Fruit fly (Drosophila melanogaster) whole organism, adult: Measurements from ENCODE around the gene CG44037.

Experiments used
- CG11617 ChIP-seq: fragments of 200-800 bp; sonication (Bioruptor generic); optimal IDR thresholded peaks from 2 replicates; lab custom pipeline; 2017; ENCODE audit warnings: mild to moderate bottlenecking, missing biosample characterization, missing genetic modification reagents, missing genetic modification characterization
- CG12768 ChIP-seq: fragments of 200-800 bp; sonication (Bioruptor generic); optimal IDR thresholded peaks from 2 replicates; lab custom pipeline; 2017; ENCODE audit warnings: missing biosample characterization, missing genetic modification characterization, mild to moderate bottlenecking, moderate library complexity, missing genetic modification reagents
- CG14711 ChIP-seq: fragments of 200-800 bp; sonication (Bioruptor generic); optimal IDR thresholded peaks from 2 replicates; lab custom pipeline; 2018; ENCODE audit warnings: missing biosample characterization, mild to moderate bottlenecking, missing genetic modification characterization, moderate library complexity
- CG1620 ChIP-seq: fragments of 200-800 bp; sonication (Bioruptor generic); optimal IDR thresholded peaks from 2 replicates; lab custom pipeline; 2016; ENCODE audit warnings: missing biosample characterization, missing genetic modification characterization
- CG33017 ChIP-seq: fragments of 200-800 bp; sonication (Bioruptor generic); optimal IDR thresholded peaks from 2 replicates; lab custom pipeline; 2018; ENCODE audit warnings: missing biosample characterization, mild to moderate bottlenecking, missing genetic modification characterization, moderate library complexity
- CG5204 ChIP-seq: fragments of 200-800 bp; sonication (Bioruptor generic); optimal IDR thresholded peaks from 2 replicates; lab custom pipeline; 2016; ENCODE audit warnings: missing biosample characterization, missing genetic modification characterization
- CG7045 ChIP-seq: fragments of 200-800 bp; sonication (Bioruptor generic); optimal IDR thresholded peaks from 2 replicates; lab custom pipeline; 2017; ENCODE audit warnings: missing biosample characterization, mild to moderate bottlenecking, missing genetic modification characterization
- CG7101 ChIP-seq: fragments of 200-800 bp; sonication (Bioruptor generic); optimal IDR thresholded peaks from 2 replicates; lab custom pipeline; 2018; ENCODE audit warnings: missing biosample characterization, mild to moderate bottlenecking, missing genetic modification characterization, moderate library complexity
- Clk ChIP-seq: fragments of 200-800 bp; sonication (Bioruptor generic); optimal IDR thresholded peaks from 2 replicates; lab custom pipeline; 2017; ENCODE audit warnings: missing biosample characterization, missing genetic modification characterization
- Crg-1 ChIP-seq: fragments of 200-800 bp; sonication (Bioruptor generic); optimal IDR thresholded peaks from 2 replicates; lab custom pipeline; 2016; ENCODE audit warnings: missing biosample characterization, missing genetic modification characterization
- Hr96 ChIP-seq: fragments of 200-800 bp; sonication (Bioruptor generic); optimal IDR thresholded peaks from 2 replicates; lab custom pipeline; 2016; ENCODE audit warnings: missing biosample characterization, missing genetic modification characterization
- Mnt ChIP-seq: fragments of 200-800 bp; sonication (Bioruptor generic); optimal IDR thresholded peaks from 2 replicates; lab custom pipeline; 2016; ENCODE audit warnings: missing biosample characterization, mild to moderate bottlenecking, missing genetic modification characterization
- bab1 ChIP-seq: fragments of 200-800 bp; sonication (Bioruptor generic); optimal IDR thresholded peaks from 3 replicates; lab custom pipeline; 2019; ENCODE audit warnings: missing biosample characterization, mild to moderate bottlenecking, missing genetic modification characterization, moderate library complexity
- cic ChIP-seq: fragments of 200-800 bp; sonication (Bioruptor generic); optimal IDR thresholded peaks from 2 replicates; lab custom pipeline; 2017; ENCODE audit warnings: missing biosample characterization, mild to moderate bottlenecking, missing genetic modification characterization, moderate library complexity
- cnc ChIP-seq, 2 experiments: fragments of >200 bp; optimal IDR thresholded peaks; 2 replicates each; lab custom pipeline; 2017
- kay ChIP-seq: fragments of 200-800 bp; sonication (Bioruptor generic); peaks from one replicate; lab custom pipeline; 2016; ENCODE audit warnings: missing biosample characterization, missing genetic modification characterization, borderline replicate concordance
- ovo ChIP-seq: fragments of 200-800 bp; sonication (Bioruptor generic); optimal IDR thresholded peaks from 2 replicates; lab custom pipeline; 2016; ENCODE audit warnings: missing biosample characterization, missing genetic modification characterization
- pad ChIP-seq: fragments of 200-800 bp; sonication (Bioruptor generic); optimal IDR thresholded peaks from 3 replicates; lab custom pipeline; 2017; ENCODE audit warnings: missing biosample characterization, missing genetic modification characterization, mild to moderate bottlenecking, moderate library complexity, missing genetic modification reagents
- tj ChIP-seq: fragments of 200-800 bp; sonication (Bioruptor generic); optimal IDR thresholded peaks from 3 replicates; lab custom pipeline; 2017; ENCODE audit warnings: missing biosample characterization, mild to moderate bottlenecking, missing genetic modification characterization, moderate library complexity
- toe ChIP-seq: fragments of 200-800 bp; sonication (Bioruptor generic); optimal IDR thresholded peaks from 2 replicates; lab custom pipeline; 2016; ENCODE audit warnings: missing biosample characterization, missing genetic modification characterization

The CG44037 gene

DNA sequence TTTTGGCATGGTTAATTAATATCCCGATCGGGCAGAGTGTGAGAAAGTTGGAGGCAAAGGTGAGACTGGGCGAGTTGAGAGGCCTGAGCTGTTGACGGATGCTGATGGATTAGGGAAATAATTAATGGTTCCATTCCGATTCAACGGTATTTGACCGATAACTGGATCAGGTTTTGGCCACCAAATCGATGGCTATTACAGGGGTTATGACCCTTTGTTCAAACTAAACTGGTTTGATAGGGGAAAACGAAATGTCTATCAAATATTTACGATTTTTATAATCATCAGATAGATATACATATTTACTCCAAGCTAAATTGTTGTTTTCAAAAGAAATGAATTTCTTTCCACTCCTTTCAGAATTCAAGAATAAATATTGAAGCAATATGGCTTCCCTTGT is at the start of gene CG44037, which contains the start of gene svp:
TSS of gene CG44037 (plus strand) at position 301 of the 400 bp plus-strand sequence.
TSS of gene svp (plus strand) at position 301 of the 400 bp plus-strand sequence.
- TF ChIP-seq Hr96 (GFP tag; lab: Kevin White, UChicago) (no peak), CG33017 (no peak), CG7045 (no peak), Crg-1 (no peak), CG7101 (no peak), Mnt (no peak), CG12768 (GFP tag; lab: Kevin White, UChicago) (no peak), kay (GFP tag; lab: Kevin White, UChicago) (no peak), cic (GFP tag; lab: Kevin White, UChicago) (no peak), bab1 (GFP tag; lab: Kevin White, UChicago) (no peak), Clk (no peak), toe (GFP tag; lab: Kevin White, UChicago) (no peak), pad (GFP tag; lab: Kevin White, UChicago) (no peak)

DNA sequence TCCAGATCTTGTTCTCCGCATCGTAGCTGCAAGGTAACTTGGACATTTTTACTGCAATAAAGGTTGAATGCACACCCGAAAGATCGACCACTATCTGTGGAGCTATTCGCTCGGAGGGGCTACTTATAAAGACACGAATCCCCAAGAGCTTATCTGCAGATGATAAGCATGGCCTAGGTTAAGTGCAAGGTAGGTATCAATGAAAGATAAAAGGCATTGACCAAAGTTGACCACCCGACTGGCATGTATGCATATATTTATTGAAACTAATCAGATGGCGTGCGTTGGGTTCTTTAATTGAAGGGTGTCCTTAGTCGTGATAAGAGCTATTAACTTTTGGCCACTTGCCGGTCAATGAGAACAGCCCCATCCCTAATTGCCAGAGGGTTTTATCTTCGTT is 48.3 kb upstream of the CG44037 start, which contains the start of gene CG4830:
TSS of gene CG4830 (minus strand) at position 101 of the 400 bp plus-strand sequence.
- TF ChIP-seq CG5204 (GFP tag; lab: Kevin White, UChicago), result no peak
- TF ChIP-seq CG7101, result no peak
- no peak for TF ChIP-seq CG33017
- TF ChIP-seq ovo (GFP tag; lab: Kevin White, UChicago), result no peak
- no peak for TF ChIP-seq cic (GFP tag; lab: Kevin White, UChicago)
- no peak for TF ChIP-seq CG14711
- no peak for TF ChIP-seq pad (GFP tag; lab: Kevin White, UChicago)
- no peak for TF ChIP-seq CG11617 (GFP tag; lab: Kevin White, UChicago)
- TF ChIP-seq bab1 (GFP tag; lab: Kevin White, UChicago), result no peak
- no peak for TF ChIP-seq Crg-1
- no peak for TF ChIP-seq CG12768 (GFP tag; lab: Kevin White, UChicago)
- TF ChIP-seq Mnt, result no peak
- no peak for TF ChIP-seq Clk
- TF ChIP-seq CG7045, result no peak
- TF ChIP-seq kay (GFP tag; lab: Kevin White, UChicago), result no peak
- no peak for TF ChIP-seq cnc (optimal IDR thresholded peaks at IDR 0.05; lab: Kevin White, UChicago)
- TF ChIP-seq tj (GFP tag; lab: Kevin White, UChicago), result no peak
- TF ChIP-seq toe (GFP tag; lab: Kevin White, UChicago), result no peak
- TF ChIP-seq CG1620, result no peak
- no peak for TF ChIP-seq Hr96 (GFP tag; lab: Kevin White, UChicago)

DNA sequence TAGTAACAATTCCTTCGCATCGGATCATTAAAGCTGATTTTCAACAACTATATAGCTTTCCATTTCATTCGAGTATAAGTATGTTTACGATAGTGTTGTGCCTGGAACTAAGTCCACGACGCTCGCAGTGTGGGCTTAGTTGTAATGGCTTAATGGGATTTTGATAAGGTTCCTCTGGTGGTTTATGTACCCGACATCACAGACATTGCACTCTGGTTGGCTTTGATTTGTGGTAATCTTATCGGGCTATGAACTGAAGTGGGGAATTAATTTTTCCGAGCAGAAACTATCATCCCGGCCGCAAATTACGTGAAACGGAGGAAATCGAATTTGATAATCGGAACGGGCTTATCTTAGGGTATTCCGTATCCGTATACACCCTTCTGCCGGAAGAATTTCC is 47.0 kb upstream of the CG44037 start:
- no peak for TF ChIP-seq bab1 (GFP tag; lab: Kevin White, UChicago)
- no peak for TF ChIP-seq CG7045
- TF ChIP-seq cic (GFP tag; lab: Kevin White, UChicago), result no peak
- no peak for TF ChIP-seq pad (GFP tag; lab: Kevin White, UChicago)
- TF ChIP-seq Hr96 (GFP tag; lab: Kevin White, UChicago), result no peak
- TF ChIP-seq ovo (GFP tag; lab: Kevin White, UChicago), result no peak
- no peak for TF ChIP-seq toe (GFP tag; lab: Kevin White, UChicago)
- TF ChIP-seq CG1620, result no peak
- no peak for TF ChIP-seq kay (GFP tag; lab: Kevin White, UChicago)
- TF ChIP-seq CG12768 (GFP tag; lab: Kevin White, UChicago), result no peak
- no peak for TF ChIP-seq CG33017
- no peak for TF ChIP-seq Mnt
- no peak for TF ChIP-seq Crg-1
- no peak for TF ChIP-seq Clk
- TF ChIP-seq cnc (optimal IDR thresholded peaks at IDR 0.05; lab: Kevin White, UChicago), result no peak

- TF ChIP-seq CG7045 (no peak), CG11617 (GFP tag; lab: Kevin White, UChicago) (peak; percentile 20)
These were observed 44.3 kb upstream of the CG44037 start, which contains the start of gene CG14742 for dm6 chr3R:12214201-12214600. CG14742 (plus strand) TSS chr3R:12214501.

dm6 chr3R:12219497-12219896 is 39.0 kb upstream of the CG44037 start, which contains the start of gene Cog1:
Cog1 (minus strand) TSS chr3R:12219686.
- TF ChIP-seq CG12768 (GFP tag; lab: Kevin White, UChicago) (no peak), Hr96 (GFP tag; lab: Kevin White, UChicago) (no peak), toe (GFP tag; lab: Kevin White, UChicago) (no peak), CG7101 (no peak), cnc (optimal IDR thresholded peaks at IDR 0.05; lab: Kevin White, UChicago) (no peak), kay (GFP tag; lab: Kevin White, UChicago) (peak; percentile 71), bab1 (GFP tag; lab: Kevin White, UChicago) (no peak)

dm6 chr3R:12221366-12221916 is 37.1 kb upstream of the CG44037 start, which contains the start of gene CG4860:
CG4860 (minus strand) TSS chr3R:12221464.
- TF ChIP-seq CG7101 (peak; percentile 94), cic (GFP tag; lab: Kevin White, UChicago) (peak; percentile 34), CG7045 (peak; percentile 86), toe (GFP tag; lab: Kevin White, UChicago) (peak; percentile 93), CG33017 (peak; percentile 93), ovo (GFP tag; lab: Kevin White, UChicago) (peak; percentile 60), CG5204 (GFP tag; lab: Kevin White, UChicago) (peak; percentile 85), CG14711 (peak; percentile 87), Crg-1 (peak; percentile 78), bab1 (GFP tag; lab: Kevin White, UChicago) (peak; percentile 90), Hr96 (GFP tag; lab: Kevin White, UChicago) (peak; percentile 85), kay (GFP tag; lab: Kevin White, UChicago) (peak; percentile 97), Mnt (peak; percentile 83), cnc (optimal IDR thresholded peaks at IDR 0.05; lab: Kevin White, UChicago) (no peak), CG1620 (peak; percentile 83), Clk (peak; percentile 75), pad (GFP tag; lab: Kevin White, UChicago) (peak; percentile 75), tj (GFP tag; lab: Kevin White, UChicago) (peak; percentile 54), CG12768 (GFP tag; lab: Kevin White, UChicago) (peak; percentile 86), CG11617 (GFP tag; lab: Kevin White, UChicago) (peak; percentile 86)
